Comparison of ENCODE assay signal across 6 worm cellular contexts in the genomic region with DNA sequence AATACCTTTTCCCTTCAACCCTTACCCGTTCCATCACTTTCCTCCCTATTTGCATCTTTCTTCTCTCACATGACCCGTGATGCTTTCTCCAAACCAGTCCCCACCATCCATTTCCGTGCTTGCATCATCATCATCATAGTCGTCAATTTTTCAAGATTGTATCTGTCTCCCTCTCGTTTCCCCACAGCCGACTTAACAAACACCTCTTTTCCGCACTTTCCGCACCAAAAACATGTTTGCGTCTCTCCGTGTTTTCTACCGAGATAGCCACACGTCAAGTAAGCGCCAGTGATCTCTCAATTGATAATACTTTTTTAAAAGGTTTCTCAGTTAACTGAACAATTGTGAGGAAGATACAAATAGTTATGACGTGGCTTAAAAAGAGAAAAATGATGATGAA.
TF ChIP-seq lines count a peak whose summit lies in the region.

No protein-coding gene starts in this region.

TF ChIP-seq in whole organism, L1 larva, 84 proteins besides CTCF, POLR2A, EP300 and RAD21 (continued from another document and continues in another):
- TF ChIP-seq ces-1 (GFP tag; optimal IDR thresholded peaks at IDR 0.05; lab: Kevin White, UChicago) = no peak
- TF ChIP-seq nhr-90 (tag; optimal IDR thresholded peaks at IDR 0.05; lab: Kevin White, UChicago; ENCODE audit: poor library complexity) = peak; percentile 63
- TF ChIP-seq hlh-4 (tag; optimal IDR thresholded peaks at IDR 0.05; lab: Kevin White, UChicago) = no peak
- TF ChIP-seq tbx-2 (tag; optimal IDR thresholded peaks at IDR 0.05; lab: Kevin White, UChicago) = peak; percentile 56
- TF ChIP-seq mdl-1 (tag; optimal IDR thresholded peaks at IDR 0.05; lab: Kevin White, UChicago) = peak in 1 of 2 experiments; percentile 76
- TF ChIP-seq C34B4.2 (tag; optimal IDR thresholded peaks at IDR 0.05; lab: Kevin White, UChicago) = no peak
- no peak for TF ChIP-seq nhr-12 (tag; optimal IDR thresholded peaks at IDR 0.05; lab: Kevin White, UChicago)
- peak in 1 of 2 experiments; percentile 61 for TF ChIP-seq lin-35 (GFP tag; optimal IDR thresholded peaks at IDR 0.05; lab: Kevin White, UChicago)
- TF ChIP-seq elt-2 (tag; optimal IDR thresholded peaks at IDR 0.05; lab: Kevin White, UChicago) = peak; percentile 46
- 0 out of 2 replicates have a peak, but pooled peaks have one; percentile 18 for TF ChIP-seq mab-9 (GFP tag; IDR thresholded peaks at IDR 0.05; lab: Robert Waterston, UW)
- no peak for TF ChIP-seq ets-5 (GFP tag; IDR thresholded peaks at IDR 0.05; lab: Robert Waterston, UW)
- peak; percentile 22 for TF ChIP-seq irx-1 (tag; optimal IDR thresholded peaks at IDR 0.05; lab: Kevin White, UChicago)
- TF ChIP-seq F16B12.6 (tag; optimal IDR thresholded peaks at IDR 0.05; lab: Kevin White, UChicago) = no peak
- TF ChIP-seq zip-4 (GFP tag; optimal IDR thresholded peaks at IDR 0.05; lab: Kevin White, UChicago) = no peak
- no peak for TF ChIP-seq C04F5.9 (tag; optimal IDR thresholded peaks at IDR 0.05; lab: Kevin White, UChicago)
- TF ChIP-seq ceh-82 (tag; optimal IDR thresholded peaks at IDR 0.05; lab: Kevin White, UChicago) = no peak
- peak; percentile 32 for TF ChIP-seq rnt-1 (tag; optimal IDR thresholded peaks at IDR 0.05; lab: Kevin White, UChicago)
- no peak for TF ChIP-seq ztf-11 (tag; optimal IDR thresholded peaks at IDR 0.05; lab: Kevin White, UChicago)
- TF ChIP-seq C16A3.4 (tag; optimal IDR thresholded peaks at IDR 0.05; lab: Kevin White, UChicago) = peak; percentile 45
- peak; percentile 75 for TF ChIP-seq snu-23 (GFP tag; optimal IDR thresholded peaks at IDR 0.05; lab: Kevin White, UChicago)
- peak; percentile 28 to 63 for TF ChIP-seq lsy-2 (tag; optimal IDR thresholded peaks at IDR 0.05; lab: Kevin White, UChicago)

TF ChIP-seq in whole organism, L2 larva, 48 proteins besides CTCF, POLR2A, EP300 and RAD21 (continued from another document and continues in another):
- TF ChIP-seq mdl-1 (tag; optimal IDR thresholded peaks at IDR 0.05; lab: Kevin White, UChicago) = peak in 1 of 2 experiments; percentile 50
- peak; percentile 54 for TF ChIP-seq unc-62 (GFP tag; optimal IDR thresholded peaks at IDR 0.05; lab: Kevin White, UChicago)
- peak; percentile 28 for TF ChIP-seq zag-1 (tag; optimal IDR thresholded peaks at IDR 0.05; lab: Kevin White, UChicago)
- TF ChIP-seq nhr-11 (tag; optimal IDR thresholded peaks at IDR 0.05; lab: Kevin White, UChicago) = no peak
- peak in 1 of 2 experiments; percentile 75 for TF ChIP-seq lsy-2 (tag; optimal IDR thresholded peaks at IDR 0.05; lab: Kevin White, UChicago)
- TF ChIP-seq lin-13 (GFP tag; optimal IDR thresholded peaks at IDR 0.05; lab: Kevin White, UChicago) = no peak
- peak; percentile 71 for TF ChIP-seq sem-4 (tag; optimal IDR thresholded peaks at IDR 0.05; lab: Kevin White, UChicago)
- no peak for TF ChIP-seq skn-1 (tag; optimal IDR thresholded peaks at IDR 0.05; lab: Kevin White, UChicago)
- no peak for TF ChIP-seq unc-39 (tag; optimal IDR thresholded peaks at IDR 0.05; lab: Kevin White, UChicago)
- TF ChIP-seq nhr-25 (tag; optimal IDR thresholded peaks at IDR 0.05; lab: Kevin White, UChicago) = peak; percentile 95
- TF ChIP-seq aly-2 (tag; optimal IDR thresholded peaks at IDR 0.05; lab: Kevin White, UChicago) = no peak
- TF ChIP-seq lin-39 (tag; optimal IDR thresholded peaks at IDR 0.05; lab: Kevin White, UChicago) = peak; percentile 69
- no peak for TF ChIP-seq ztf-1 (GFP tag; conservative IDR thresholded peaks at IDR 0.05; lab: Robert Waterston, UW)
- no peak for TF ChIP-seq R02D3.7 (tag; optimal IDR thresholded peaks at IDR 0.05; lab: Kevin White, UChicago)
- TF ChIP-seq blmp-1 (tag; optimal IDR thresholded peaks at IDR 0.05; lab: Kevin White, UChicago; ENCODE audit: insufficient read depth) = peak; percentile 82
- peak; percentile 87 for TF ChIP-seq crh-2 (tag; optimal IDR thresholded peaks at IDR 0.05; lab: Kevin White, UChicago)
- TF ChIP-seq C34F6.9 (tag; optimal IDR thresholded peaks at IDR 0.05; lab: Kevin White, UChicago) = peak; percentile 66
- peak; percentile 86 for TF ChIP-seq fos-1 (tag; optimal IDR thresholded peaks at IDR 0.05; lab: Kevin White, UChicago)
- TF ChIP-seq mab-5 (tag; optimal IDR thresholded peaks at IDR 0.05; lab: Kevin White, UChicago) = peak; percentile 39
- TF ChIP-seq nhr-12 (tag; optimal IDR thresholded peaks at IDR 0.05; lab: Kevin White, UChicago) = no peak
- no peak for TF ChIP-seq elt-1 (tag; optimal IDR thresholded peaks at IDR 0.05; lab: Kevin White, UChicago)
- peak; percentile 64 for TF ChIP-seq ztf-4 (tag; optimal IDR thresholded peaks at IDR 0.05; lab: Kevin White, UChicago)

TF ChIP-seq in whole organism, L3 larva, 47 proteins besides CTCF, POLR2A, EP300 and RAD21 (continued from another document and continues in another):
- no peak for TF ChIP-seq ztf-11 (tag; optimal IDR thresholded peaks at IDR 0.05; lab: Kevin White, UChicago)
- TF ChIP-seq nhr-25 (tag; optimal IDR thresholded peaks at IDR 0.05; lab: Kevin White, UChicago) = peak; percentile 95
- no peak for TF ChIP-seq nhr-67 (tag; optimal IDR thresholded peaks at IDR 0.05; lab: Kevin White, UChicago)
- TF ChIP-seq elt-1 (tag; optimal IDR thresholded peaks at IDR 0.05; lab: Kevin White, UChicago) = peak; percentile 97
- peak; percentile 40 for TF ChIP-seq snpc-4 (tag; optimal IDR thresholded peaks at IDR 0.05; lab: Kevin White, UChicago)
- no peak for TF ChIP-seq nhr-76 (tag; optimal IDR thresholded peaks at IDR 0.05; lab: Kevin White, UChicago)
- no peak for TF ChIP-seq ceh-9 (tag; optimal IDR thresholded peaks at IDR 0.05; lab: Kevin White, UChicago)
- TF ChIP-seq fkh-2 (tag; optimal IDR thresholded peaks at IDR 0.05; lab: Kevin White, UChicago) = no peak
- no peak for TF ChIP-seq nhr-11 (tag; optimal IDR thresholded peaks at IDR 0.05; lab: Kevin White, UChicago)
- TF ChIP-seq tbx-2 (tag; optimal IDR thresholded peaks at IDR 0.05; lab: Kevin White, UChicago) = peak; percentile 38
- no peak for TF ChIP-seq unc-39 (tag; optimal IDR thresholded peaks at IDR 0.05; lab: Kevin White, UChicago)
- TF ChIP-seq nhr-77 (tag; optimal IDR thresholded peaks at IDR 0.05; lab: Kevin White, UChicago) = no peak
- no peak for TF ChIP-seq sea-2 (GFP tag; optimal IDR thresholded peaks at IDR 0.05; lab: Kevin White, UChicago)
- no peak for TF ChIP-seq pqm-1 (tag; optimal IDR thresholded peaks at IDR 0.05; lab: Kevin White, UChicago)
- TF ChIP-seq nhr-237 (tag; optimal IDR thresholded peaks at IDR 0.05; lab: Kevin White, UChicago) = no peak
- peak; percentile 78 for TF ChIP-seq nhr-43 (tag; optimal IDR thresholded peaks at IDR 0.05; lab: Kevin White, UChicago; ENCODE audit: poor library complexity, severe bottlenecking)
- no peak for TF ChIP-seq lsy-12 (tag; optimal IDR thresholded peaks at IDR 0.05; lab: Kevin White, UChicago)
- TF ChIP-seq ceh-16 (tag; optimal IDR thresholded peaks at IDR 0.05; lab: Kevin White, UChicago) = peak; percentile 32
- TF ChIP-seq jun-1 (tag; optimal IDR thresholded peaks at IDR 0.05; lab: Kevin White, UChicago) = peak; percentile 21
- TF ChIP-seq mml-1 (tag; optimal IDR thresholded peaks at IDR 0.05; lab: Kevin White, UChicago) = no peak
- no peak for TF ChIP-seq nhr-28 (tag; optimal IDR thresholded peaks at IDR 0.05; lab: Kevin White, UChicago)
- TF ChIP-seq aly-2 (tag; optimal IDR thresholded peaks at IDR 0.05; lab: Kevin White, UChicago) = no peak
- TF ChIP-seq eor-1 (tag; optimal IDR thresholded peaks at IDR 0.05; lab: Kevin White, UChicago) = peak in 1 of 2 experiments; percentile 54

TF ChIP-seq in whole organism, L4 larva, 104 proteins besides CTCF, POLR2A, EP300 and RAD21 (continued from another document and continues in another):
- peak; percentile 84 for TF ChIP-seq nhr-48 (tag; optimal IDR thresholded peaks at IDR 0.05; lab: Kevin White, UChicago)
- no peak for TF ChIP-seq nhr-76 (tag; optimal IDR thresholded peaks at IDR 0.05; lab: Kevin White, UChicago)
- TF ChIP-seq mes-2 (tag; optimal IDR thresholded peaks at IDR 0.05; lab: Kevin White, UChicago; ENCODE audit: poor library complexity, severe bottlenecking) = peak; percentile 44
- peak; percentile 56 for TF ChIP-seq ama-1 (optimal IDR thresholded peaks at IDR 0.05; lab: Kevin White, UChicago)
- no peak for TF ChIP-seq F49E8.2 (tag; optimal IDR thresholded peaks at IDR 0.05; lab: Kevin White, UChicago; ENCODE audit: borderline replicate concordance)
- peak; percentile 64 for TF ChIP-seq nhr-11 (tag; optimal IDR thresholded peaks at IDR 0.05; lab: Kevin White, UChicago)
- peak; percentile 91 for TF ChIP-seq dve-1 (tag; optimal IDR thresholded peaks at IDR 0.05; lab: Kevin White, UChicago; ENCODE audit: insufficient read depth)
- no peak for TF ChIP-seq F10B5.3 (tag; optimal IDR thresholded peaks at IDR 0.05; lab: Kevin White, UChicago)
- TF ChIP-seq hmg-1.1 (GFP tag; IDR thresholded peaks at IDR 0.05; lab: Robert Waterston, UW) = peak; percentile 45; the same call in 1 of the 2 replicates
- no peak for TF ChIP-seq lin-29 (GFP tag; IDR thresholded peaks at IDR 0.05; lab: Robert Waterston, UW)
- TF ChIP-seq nhr-41 (GFP tag; IDR thresholded peaks at IDR 0.05; lab: Robert Waterston, UW) = no peak
- peak; percentile 83 for TF ChIP-seq mxl-3 (GFP tag; optimal IDR thresholded peaks at IDR 0.05; lab: Kevin White, UChicago)
- TF ChIP-seq daf-19 (GFP tag; conservative IDR thresholded peaks at IDR 0.05; lab: Robert Waterston, UW) = no peak
- peak; percentile 85 for TF ChIP-seq nhr-28 (tag; optimal IDR thresholded peaks at IDR 0.05; lab: Kevin White, UChicago)
- no peak for TF ChIP-seq ztf-11 (tag; optimal IDR thresholded peaks at IDR 0.05; lab: Kevin White, UChicago)
- TF ChIP-seq skn-1 (tag; optimal IDR thresholded peaks at IDR 0.05; lab: Kevin White, UChicago) = no peak
- peak; percentile 85 for TF ChIP-seq cey-2 (tag; optimal IDR thresholded peaks at IDR 0.05; lab: Kevin White, UChicago; ENCODE audit: borderline replicate concordance, insufficient read depth)
- TF ChIP-seq daf-16 (GFP tag; optimal IDR thresholded peaks at IDR 0.05; lab: Kevin White, UChicago) = peak in 1 of 2 experiments; percentile 69
- peak; percentile 90 for TF ChIP-seq daf-16 (tag; optimal IDR thresholded peaks at IDR 0.05; lab: Kevin White, UChicago)
- TF ChIP-seq mdl-1 (tag; optimal IDR thresholded peaks at IDR 0.05; lab: Kevin White, UChicago) = peak; percentile 13 to 81
- peak; percentile 31 for TF ChIP-seq dpl-1 (GFP tag; optimal IDR thresholded peaks at IDR 0.05; lab: Kevin White, UChicago)
- TF ChIP-seq lin-13 (GFP tag; optimal IDR thresholded peaks at IDR 0.05; lab: Kevin White, UChicago) = no peak

TF ChIP-seq in whole organism, late embryonic, 69 proteins besides CTCF, POLR2A, EP300 and RAD21 (continued from another document and continues in another):
- TF ChIP-seq pqm-1 (tag; optimal IDR thresholded peaks at IDR 0.05; lab: Kevin White, UChicago) (no peak), elt-4 (tag; optimal IDR thresholded peaks at IDR 0.05; lab: Kevin White, UChicago) (no peak), hlh-30 (tag; optimal IDR thresholded peaks at IDR 0.05; lab: Kevin White, UChicago; ENCODE audit: insufficient read depth) (peak; percentile 60), hlh-8 (tag; optimal IDR thresholded peaks at IDR 0.05; lab: Kevin White, UChicago) (no peak), ceh-48 (tag; optimal IDR thresholded peaks at IDR 0.05; lab: Kevin White, UChicago) (no peak), fkh-10 (GFP tag; optimal IDR thresholded peaks at IDR 0.05; lab: Kevin White, UChicago) (no peak), ceh-22 (tag; optimal IDR thresholded peaks at IDR 0.05; lab: Kevin White, UChicago) (no peak), hlh-6 (tag; optimal IDR thresholded peaks at IDR 0.05; lab: Kevin White, UChicago) (no peak), eyg-1 (tag; optimal IDR thresholded peaks at IDR 0.05; lab: Kevin White, UChicago) (no peak), nhr-232 (tag; optimal IDR thresholded peaks at IDR 0.05; lab: Kevin White, UChicago) (no peak), T23F11.4 (GFP tag; optimal IDR thresholded peaks at IDR 0.05; lab: Kevin White, UChicago) (no peak), ref-2 (tag; optimal IDR thresholded peaks at IDR 0.05; lab: Kevin White, UChicago) (peak; percentile 2), zip-5 (tag; optimal IDR thresholded peaks at IDR 0.05; lab: Kevin White, UChicago) (no peak), ceh-45 (GFP tag; IDR thresholded peaks at IDR 0.05; lab: Robert Waterston, UW) (no peak), ttx-3 (tag; optimal IDR thresholded peaks at IDR 0.05; lab: Kevin White, UChicago) (no peak), pag-3 (tag; optimal IDR thresholded peaks at IDR 0.05; lab: Kevin White, UChicago; ENCODE audit: borderline replicate concordance) (no peak), ceh-6 (GFP tag; optimal IDR thresholded peaks at IDR 0.05; lab: Kevin White, UChicago) (no peak), unc-86 (tag; optimal IDR thresholded peaks at IDR 0.05; lab: Kevin White, UChicago) (no peak), ama-1 (optimal IDR thresholded peaks at IDR 0.05; lab: Kevin White, UChicago) (no peak), ceh-34 (tag; optimal IDR thresholded peaks at IDR 0.05; lab: Kevin White, UChicago) (no peak), lin-11 (tag; optimal IDR thresholded peaks at IDR 0.05; lab: Kevin White, UChicago) (no peak), ceh-30 (tag; optimal IDR thresholded peaks at IDR 0.05; lab: Kevin White, UChicago) (no peak), K02D7.2 (tag; optimal IDR thresholded peaks at IDR 0.05; lab: Kevin White, UChicago) (no peak), pha-4 (tag; optimal IDR thresholded peaks at IDR 0.05; lab: Kevin White, UChicago) (no peak), unc-55 (GFP tag; optimal IDR thresholded peaks at IDR 0.05; lab: Kevin White, UChicago) (no peak), rnt-1 (tag; optimal IDR thresholded peaks at IDR 0.05; lab: Kevin White, UChicago) (peak; percentile 44)

TF ChIP-seq in whole organism, young adult, 124 proteins besides CTCF, POLR2A, EP300 and RAD21 (continued from another document):
- TF ChIP-seq K11D2.4 (GFP tag; IDR thresholded peaks at IDR 0.05; lab: Robert Waterston, UW) = 0 out of 2 replicates have a peak, but pooled peaks have one; percentile 13
- TF ChIP-seq madf-10 (tag; optimal IDR thresholded peaks at IDR 0.05; lab: Kevin White, UChicago) = peak; percentile 2
- TF ChIP-seq chd-7 (tag; optimal IDR thresholded peaks at IDR 0.05; lab: Kevin White, UChicago) = peak; percentile 29
- TF ChIP-seq C06A6.2 (GFP tag; conservative IDR thresholded peaks at IDR 0.05; lab: Robert Waterston, UW) = peak; percentile 46; the same call in 1 of the 2 replicates
